Worm (Caenorhabditis elegans): ENCODE data around the gene nas-14.

- TF ChIP-seq snpc-4 (tag; optimal IDR thresholded peaks at IDR 0.05) (no peak), hpl-2 (GFP tag; optimal IDR thresholded peaks at IDR 0.05) (no peak), elt-2 (tag; optimal IDR thresholded peaks at IDR 0.05) (no peak)
Observed at ce11 chrIV:13125999-13126398, 44.3 kb upstream of the nas-14 start.
